Fruit fly (Drosophila melanogaster) whole organism, embryonic: ENCODE measurements around the gene rictor.

Experiments
- CG10209 ChIP-seq: fragments of 200-800 bp; sonication (Bioruptor generic); optimal IDR thresholded peaks from 3 replicates; lab custom pipeline; 2017; ENCODE audit warnings: missing biosample characterization, mild to moderate bottlenecking, missing genetic modification characterization, missing genetic modification reagents
- CG10959 ChIP-seq: fragments of 200-800 bp; sonication (Bioruptor generic); IDR thresholded peaks from 2 replicates; pipeline ENCODE4 v1.3.6; 2022; ENCODE audit warnings: missing biosample characterization, missing genetic modification characterization
- CG12104 ChIP-seq: fragments of 200-800 bp; sonication (Bioruptor generic); optimal IDR thresholded peaks from 3 replicates; lab custom pipeline; 2016; ENCODE audit warnings: missing biosample characterization, missing genetic modification characterization
- CG1233 ChIP-seq: fragments of 200-800 bp; sonication (Bioruptor generic); optimal IDR thresholded peaks from 4 replicates; lab custom pipeline; 2018; ENCODE audit warnings: missing biosample characterization, mild to moderate bottlenecking, missing genetic modification characterization
- CG13287 ChIP-seq: fragments of 200-800 bp; sonication (Bioruptor generic); IDR thresholded peaks from 2 replicates; pipeline ENCODE4 v1.3.6; 2022; ENCODE audit warnings: missing biosample characterization, missing genetic modification characterization; ENCODE audit not compliant: partially characterized antibody
- CG14710 ChIP-seq: fragments of 200-800 bp; sonication (Bioruptor generic); optimal IDR thresholded peaks from 3 replicates; lab custom pipeline; 2019; ENCODE audit warnings: missing biosample characterization, mild to moderate bottlenecking, missing genetic modification characterization, moderate library complexity
- CG1529 ChIP-seq: fragments of 200-800 bp; sonication (Bioruptor generic); optimal IDR thresholded peaks from 3 replicates; lab custom pipeline; 2018; ENCODE audit warnings: missing biosample characterization, missing genetic modification characterization
- CG17568 ChIP-seq: fragments of 200-800 bp; sonication (Bioruptor generic); optimal IDR thresholded peaks from 2 replicates; lab custom pipeline; 2018; ENCODE audit warnings: missing biosample characterization, mild to moderate bottlenecking, missing genetic modification characterization, moderate library complexity
- CG17612 ChIP-seq: fragments of 200-800 bp; sonication (Bioruptor generic); IDR thresholded peaks from 2 replicates; pipeline ENCODE4 v1.3.6; 2022; ENCODE audit warnings: missing biosample characterization, missing genetic modification characterization
- CG18764 ChIP-seq: fragments of 200-800 bp; sonication (Bioruptor generic); optimal IDR thresholded peaks from 3 replicates; lab custom pipeline; 2016; ENCODE audit warnings: missing biosample characterization, missing genetic modification characterization
- CG2712 ChIP-seq: fragments of 200-800 bp; optimal IDR thresholded peaks from 3 replicates; lab custom pipeline; 2019; ENCODE audit warnings: missing biosample characterization, mild to moderate bottlenecking, missing genetic modification characterization, moderate library complexity
- CG30403 ChIP-seq: fragments of 200-800 bp; sonication (Bioruptor generic); optimal IDR thresholded peaks from 3 replicates; lab custom pipeline; 2016; ENCODE audit warnings: missing biosample characterization, missing genetic modification characterization
- CG31441 ChIP-seq: fragments of 200-800 bp; sonication (Bioruptor generic); IDR thresholded peaks from 2 replicates; pipeline ENCODE4 v1.3.6; 2022; ENCODE audit warnings: missing biosample characterization, missing genetic modification characterization
- CG4404 ChIP-seq: fragments of 200-800 bp; sonication (Bioruptor generic); IDR thresholded peaks from 2 replicates; pipeline ENCODE4 v1.3.6; 2022; ENCODE audit warnings: missing biosample characterization, missing genetic modification characterization
- CG6654 ChIP-seq: fragments of 200-800 bp; sonication (Bioruptor generic); optimal IDR thresholded peaks from 2 replicates; lab custom pipeline; 2017; ENCODE audit warnings: missing biosample characterization, mild to moderate bottlenecking, missing genetic modification characterization
- CG9876 ChIP-seq: fragments of 200-800 bp; sonication (Bioruptor generic); optimal IDR thresholded peaks from 2 replicates; lab custom pipeline; 2016; ENCODE audit warnings: missing biosample characterization, missing genetic modification characterization
- Chrac-16 ChIP-seq: fragments of 200-800 bp; sonication (Bioruptor generic); optimal IDR thresholded peaks from 3 replicates; lab custom pipeline; 2016; ENCODE audit warnings: missing biosample characterization, missing genetic modification characterization
- D19A ChIP-seq: fragments of 200-800 bp; optimal IDR thresholded peaks from 3 replicates; lab custom pipeline; 2019; ENCODE audit warnings: missing biosample characterization, mild to moderate bottlenecking, missing genetic modification characterization, moderate library complexity
- D19B ChIP-seq: fragments of 200-800 bp; sonication (Bioruptor generic); optimal IDR thresholded peaks from 2 replicates; lab custom pipeline; 2017; ENCODE audit warnings: missing biosample characterization, mild to moderate bottlenecking, missing genetic modification characterization
- Dad ChIP-seq: fragments of 200-800 bp; sonication (Bioruptor generic); optimal IDR thresholded peaks from 3 replicates; lab custom pipeline; 2016; ENCODE audit warnings: missing biosample characterization, missing genetic modification characterization
- Deaf1 ChIP-seq: fragments of 200-800 bp; optimal IDR thresholded peaks from 3 replicates; lab custom pipeline; 2019; ENCODE audit warnings: missing biosample characterization, mild to moderate bottlenecking, missing genetic modification characterization, moderate library complexity
- Doc2 ChIP-seq: fragments of 200-800 bp; sonication (Bioruptor generic); IDR thresholded peaks from 2 replicates; pipeline ENCODE4 v1.3.6; 2022; ENCODE audit warnings: missing biosample characterization, missing genetic modification characterization
- GATAe ChIP-seq: fragments of 200-800 bp; sonication (Bioruptor generic); conservative IDR thresholded peaks from 2 replicates; pipeline ENCODE4 v1.3.6; 2022; ENCODE audit warnings: missing biosample characterization, missing genetic modification characterization
- HLH54F ChIP-seq: fragments of 200-800 bp; sonication (Bioruptor generic); optimal IDR thresholded peaks from 3 replicates; lab custom pipeline; 2016; ENCODE audit warnings: missing biosample characterization, missing genetic modification characterization
- Hey ChIP-seq: fragments of 200-800 bp; sonication (Bioruptor generic); optimal IDR thresholded peaks from 3 replicates; lab custom pipeline; 2018; ENCODE audit warnings: missing biosample characterization, mild to moderate bottlenecking, missing genetic modification characterization
- Nf-YB ChIP-seq: fragments of 200-800 bp; sonication (Bioruptor generic); optimal IDR thresholded peaks from 3 replicates; lab custom pipeline; 2019; ENCODE audit warnings: missing biosample characterization, mild to moderate bottlenecking, missing genetic modification characterization, moderate library complexity
- Opbp ChIP-seq: fragments of 200-800 bp; sonication (Bioruptor generic); IDR thresholded peaks from 3 replicates; pipeline ENCODE4 v1.3.6; 2022; ENCODE audit warnings: missing biosample characterization, missing genetic modification characterization; ENCODE audit not compliant: partially characterized antibody
- Poxn ChIP-seq: fragments of 200-800 bp; sonication (Bioruptor generic); IDR thresholded peaks from 2 replicates; pipeline ENCODE4 v1.3.6; 2022; ENCODE audit warnings: missing biosample characterization, missing genetic modification characterization
- Spps ChIP-seq: fragments of 200-800 bp; sonication (Bioruptor generic); optimal IDR thresholded peaks from 2 replicates; lab custom pipeline; 2018; ENCODE audit warnings: missing biosample characterization, mild to moderate bottlenecking, missing genetic modification characterization
- Trl ChIP-seq, 3 experiments: fragments of >200 bp in 2 of 3; fragments of 200-800 bp in 1 of 3; sonication (Bioruptor generic) in 1 of 3; optimal IDR thresholded peaks; 2 replicates in 1 of 3; 3 replicates in 2 of 3; lab custom pipeline; 2016 to 2017; ENCODE audit warnings: missing biosample characterization in 1 of 3, missing genetic modification characterization in 1 of 3
- Xbp1 ChIP-seq: fragments of 200-800 bp; sonication (Bioruptor generic); optimal IDR thresholded peaks from 3 replicates; lab custom pipeline; 2016; ENCODE audit warnings: missing biosample characterization, mild to moderate bottlenecking, missing genetic modification characterization
- al ChIP-seq: fragments of 200-800 bp; sonication (Bioruptor generic); IDR thresholded peaks from 2 replicates; pipeline ENCODE4 v1.3.6; 2022; ENCODE audit warnings: missing biosample characterization, missing genetic modification characterization
- bsh ChIP-seq, 2 experiments: fragments of 200-800 bp; sonication (Bioruptor generic); optimal IDR thresholded peaks; 2 replicates each; lab custom pipeline; 2017 to 2018; ENCODE audit warnings: mild to moderate bottlenecking in 2 of 2, missing biosample characterization in 2 of 2, missing genetic modification characterization in 2 of 2, moderate library complexity in 1 of 2
- caup ChIP-seq: fragments of 200-800 bp; sonication (Bioruptor generic); optimal IDR thresholded peaks from 3 replicates; lab custom pipeline; 2017; ENCODE audit warnings: missing biosample characterization, mild to moderate bottlenecking, missing genetic modification characterization, moderate library complexity; ENCODE audit not compliant: severe bottlenecking
- exex ChIP-seq: fragments of 200-800 bp; sonication (Bioruptor generic); optimal IDR thresholded peaks from 4 replicates; lab custom pipeline; 2018; ENCODE audit warnings: missing biosample characterization, mild to moderate bottlenecking, missing genetic modification characterization, moderate library complexity
- fd64A ChIP-seq: fragments of 200-800 bp; sonication (Bioruptor generic); optimal IDR thresholded peaks from 3 replicates; lab custom pipeline; 2018; ENCODE audit warnings: missing biosample characterization, mild to moderate bottlenecking, missing genetic modification characterization
- gce ChIP-seq: fragments of 200-800 bp; sonication (Bioruptor generic); IDR thresholded peaks from 3 replicates; pipeline ENCODE4 v1.3.6; 2022; ENCODE audit warnings: missing biosample characterization, missing genetic modification characterization
- gcm ChIP-seq: fragments of 200-800 bp; sonication (Bioruptor generic); optimal IDR thresholded peaks from 2 replicates; lab custom pipeline; 2019; ENCODE audit warnings: missing biosample characterization, mild to moderate bottlenecking, missing genetic modification characterization, moderate library complexity
- gcm2 ChIP-seq: fragments of 200-800 bp; sonication (Bioruptor generic); optimal IDR thresholded peaks from 2 replicates; lab custom pipeline; 2016; ENCODE audit warnings: missing biosample characterization, missing genetic modification characterization
- ind ChIP-seq: fragments of 200-800 bp; sonication (Bioruptor generic); optimal IDR thresholded peaks from 3 replicates; lab custom pipeline; 2016; ENCODE audit warnings: missing biosample characterization, missing genetic modification characterization
- jing ChIP-seq: fragments of 200-800 bp; sonication (Bioruptor generic); optimal IDR thresholded peaks from 2 replicates; lab custom pipeline; 2018; ENCODE audit warnings: missing biosample characterization, mild to moderate bottlenecking, missing genetic modification characterization
- lmd ChIP-seq: fragments of 200-800 bp; sonication (Bioruptor generic); IDR thresholded peaks from 2 replicates; pipeline ENCODE4 v1.3.6; 2022; ENCODE audit warnings: missing biosample characterization, missing genetic modification characterization
- maf-S ChIP-seq: fragments of 200-800 bp; sonication (Bioruptor generic); optimal IDR thresholded peaks from 2 replicates; lab custom pipeline; 2016; ENCODE audit warnings: missing biosample characterization, missing genetic modification characterization
- schlank ChIP-seq: fragments of 200-800 bp; sonication (Bioruptor generic); optimal IDR thresholded peaks from 2 replicates; lab custom pipeline; 2018; ENCODE audit warnings: missing biosample characterization, mild to moderate bottlenecking, missing genetic modification characterization
- sens-2 ChIP-seq: fragments of 200-800 bp; sonication (Bioruptor generic); IDR thresholded peaks from 2 replicates; pipeline ENCODE4 v1.3.6; 2022; ENCODE audit warnings: missing biosample characterization, missing genetic modification characterization
- shn ChIP-seq: fragments of 200-800 bp; sonication (Bioruptor generic); optimal IDR thresholded peaks from 3 replicates; lab custom pipeline; 2016; ENCODE audit warnings: missing biosample characterization, missing genetic modification characterization
- slp2 ChIP-seq: fragments of 200-800 bp; sonication (Bioruptor generic); optimal IDR thresholded peaks from 2 replicates; lab custom pipeline; 2016; ENCODE audit warnings: missing biosample characterization, missing genetic modification characterization
- tx ChIP-seq: fragments of 200-800 bp; sonication (Bioruptor generic); optimal IDR thresholded peaks from 2 replicates; lab custom pipeline; 2016; ENCODE audit warnings: missing biosample characterization, missing genetic modification characterization

rictor gene

dm6 chrX:19297899-19298784 lies 37.1 kb upstream of the rictor start, which contains the start of gene CG8034 (continued):
- peak; percentile 96 for TF ChIP-seq shn (GFP tag; lab: Kevin White, UChicago)
- TF ChIP-seq CG10959 = peak; percentile 90
- peak; percentile 89 for TF ChIP-seq Poxn (GFP tag; lab: Robert Waterston, UW)
- peak; percentile 94 for TF ChIP-seq tx (GFP tag; lab: Kevin White, UChicago)
- TF ChIP-seq jing (GFP tag; lab: Kevin White, UChicago) = peak; percentile 93
- peak; percentile 96 for TF ChIP-seq gcm (GFP tag; lab: Kevin White, UChicago)
- peak; percentile 97 for TF ChIP-seq ind (GFP tag; lab: Kevin White, UChicago)
- TF ChIP-seq lmd = peak; percentile 97
- peak; percentile 77 for TF ChIP-seq sens-2 (GFP tag; lab: Robert Waterston, UW)
- TF ChIP-seq caup (GFP tag; lab: Kevin White, UChicago) = peak; percentile 96
- TF ChIP-seq Spps (tag; lab: Kevin White, UChicago) = peak; percentile 90
- peak; percentile 95 to 98 for TF ChIP-seq bsh (GFP tag; optimal IDR thresholded peaks at IDR 0.05; lab: Kevin White, UChicago)
- peak; percentile 73; the same call in 1 of the 3 replicates for TF ChIP-seq gce
- peak; percentile 97 for TF ChIP-seq CG4404 (GFP tag; lab: Robert Waterston, UW)
- peak; percentile 95 for TF ChIP-seq schlank (tag; lab: Kevin White, UChicago)
- peak; percentile 37; the same call in 1 of the 2 replicates for TF ChIP-seq CG13287 (GFP tag; lab: Robert Waterston, UW)
- TF ChIP-seq gcm2 (GFP tag; lab: Kevin White, UChicago) = peak; percentile 87
- TF ChIP-seq CG6654 = peak; percentile 88
- TF ChIP-seq CG17612 (GFP tag; lab: Robert Waterston, UW) = peak; percentile 72
- peak; percentile 88 for TF ChIP-seq Doc2 (GFP tag; lab: Robert Waterston, UW)
- TF ChIP-seq fd64A (GFP tag; lab: Kevin White, UChicago) = peak; percentile 88
- peak; percentile 84 for TF ChIP-seq Deaf1 (tag; lab: Kevin White, UChicago)
- peak; percentile 86 for TF ChIP-seq Nf-YB (GFP tag; lab: Kevin White, UChicago)
- peak; percentile 97 for TF ChIP-seq Chrac-16 (GFP tag; lab: Kevin White, UChicago)
- TF ChIP-seq CG1529 (GFP tag; lab: Kevin White, UChicago) = peak; percentile 95
- TF ChIP-seq Opbp (GFP tag; lab: Robert Waterston, UW) = peak; percentile 59; the same call in 2 of the 3 replicates
- peak; percentile 96 for TF ChIP-seq CG31441 (GFP tag; lab: Robert Waterston, UW)
- peak; percentile 98 for TF ChIP-seq CG10209 (GFP tag; lab: Kevin White, UChicago)
- TF ChIP-seq HLH54F (GFP tag; lab: Kevin White, UChicago) = peak; percentile 96
- peak; percentile 95 for TF ChIP-seq al
- TF ChIP-seq CG9876 (GFP tag; lab: Kevin White, UChicago) = peak; percentile 86
- TF ChIP-seq D19B (GFP tag; lab: Kevin White, UChicago) = peak; percentile 94
- peak; percentile 33 to 90 for TF ChIP-seq Trl (optimal IDR thresholded peaks at IDR 0.05; lab: Kevin White, UChicago)
- peak; percentile 94 for TF ChIP-seq Trl (GFP tag; optimal IDR thresholded peaks at IDR 0.05; lab: Kevin White, UChicago)
- peak; percentile 97 for TF ChIP-seq Xbp1 (GFP tag; lab: Kevin White, UChicago)
- peak; percentile 84 for TF ChIP-seq GATAe (GFP tag; lab: Robert Waterston, UW)
- peak; percentile 94 for TF ChIP-seq D19A (tag; lab: Kevin White, UChicago)
- TF ChIP-seq CG2712 (tag; lab: Kevin White, UChicago) = peak; percentile 98
- peak; percentile 81 for TF ChIP-seq Hey
- peak; percentile 97 for TF ChIP-seq CG1233 (GFP tag; lab: Kevin White, UChicago)
- TF ChIP-seq Dad (GFP tag; lab: Kevin White, UChicago) = peak; percentile 93
- TF ChIP-seq CG17568 = peak; percentile 94
- TF ChIP-seq CG30403 (GFP tag; lab: Kevin White, UChicago) = peak; percentile 98
- TF ChIP-seq maf-S = peak; percentile 96
- peak; percentile 94 for TF ChIP-seq slp2 (GFP tag; lab: Kevin White, UChicago)
- peak; percentile 93 for TF ChIP-seq CG12104 (GFP tag; lab: Kevin White, UChicago)
- peak; percentile 89 for TF ChIP-seq CG18764
- TF ChIP-seq CG14710 (tag; lab: Kevin White, UChicago) = peak; percentile 96
- TF ChIP-seq exex (tag; lab: Kevin White, UChicago) = peak; percentile 89
